Worm (Caenorhabditis elegans) whole organism, L4 larva: ENCODE measurements around the gene cnt-2.

ENCODE experiments used
- D1046.2 ChIP-seq: fragments of 200-800 bp; sonication (Bioruptor generic); IDR thresholded peaks from 2 replicates; pipeline ENCODE4 v1.3.6; 2022; ENCODE audit warnings: missing genetic modification characterization, missing compliant biosample characterization
- F26F4.8 ChIP-seq: fragments of 200-800 bp; sonication (Bioruptor generic); conservative IDR thresholded peaks from 2 replicates; pipeline ENCODE4 v1.3.6; 2022; ENCODE audit warnings: missing genetic modification characterization, missing compliant biosample characterization
- F49E8.2 ChIP-seq: sonication (generic microtip); optimal IDR thresholded peaks from 2 replicates; lab custom pipeline; 2016; ENCODE audit warnings: missing compliant biosample characterization, mild to moderate bottlenecking, missing genetic modification characterization, borderline replicate concordance
- T26A8.4 ChIP-seq: fragments of 200-800 bp; sonication (Bioruptor generic); IDR thresholded peaks from 2 replicates; pipeline ENCODE4 v1.3.6; 2022; ENCODE audit warnings: missing genetic modification characterization, missing compliant biosample characterization
- Y105C5A.15 ChIP-seq: fragments of 200-800 bp; sonication (Bioruptor generic); IDR thresholded peaks from 2 replicates; pipeline ENCODE4 v1.3.6; 2022; ENCODE audit warnings: missing genetic modification characterization, missing compliant biosample characterization
- Y5F2A.4 ChIP-seq: fragments of 200-800 bp; sonication (Bioruptor generic); optimal IDR thresholded peaks from 2 replicates; lab custom pipeline; 2018; ENCODE audit warnings: mild to moderate bottlenecking, missing genetic modification characterization, missing compliant biosample characterization
- ZK337.2 ChIP-seq: fragments of 200-800 bp; sonication (Bioruptor generic); IDR thresholded peaks from 2 replicates; pipeline ENCODE4 v1.3.6; 2022; ENCODE audit warnings: missing genetic modification reagents, missing genetic modification characterization, missing compliant biosample characterization
- aha-1 ChIP-seq: fragments of 150-350 bp; peaks from one replicate; lab custom pipeline; 2014; ENCODE audit warnings: missing biosample characterization, missing genetic modification characterization
- ceh-20 ChIP-seq: fragments of 200-800 bp; sonication (Bioruptor generic); IDR thresholded peaks from 2 replicates; pipeline ENCODE4 v1.3.6; 2022; ENCODE audit warnings: missing genetic modification reagents, missing genetic modification characterization, missing compliant biosample characterization
- ceh-62 ChIP-seq: sonication (generic microtip); optimal IDR thresholded peaks from 2 replicates; lab custom pipeline; 2017; ENCODE audit warnings: missing biosample characterization, missing genetic modification characterization
- ctbp-1 ChIP-seq: fragments of 200-800 bp; sonication (Bioruptor generic); IDR thresholded peaks from 2 replicates; pipeline ENCODE4 v1.3.6; 2022; ENCODE audit warnings: missing genetic modification reagents, missing genetic modification characterization, missing compliant biosample characterization
- daf-12 ChIP-seq: fragments of 150-350 bp; optimal IDR thresholded peaks from 2 replicates; lab custom pipeline; 2014; ENCODE audit warnings: missing biosample characterization, missing genetic modification reagents, missing genetic modification characterization
- daf-16 ChIP-seq, 3 experiments: sonication (generic microtip); optimal IDR thresholded peaks; 2 replicates each; lab custom pipeline; 2016 to 2017; ENCODE audit warnings: missing genetic modification characterization in 3 of 3, missing genetic modification reagents in 3 of 3, mild to moderate bottlenecking in 2 of 3, missing compliant biosample characterization in 2 of 3, missing biosample characterization in 1 of 3, moderate library complexity in 1 of 3
- dmd-6 ChIP-seq: fragments of 200-800 bp; sonication (Bioruptor generic); IDR thresholded peaks from 2 replicates; pipeline ENCODE4 v1.3.6; 2022; ENCODE audit warnings: missing genetic modification reagents, missing genetic modification characterization, missing compliant biosample characterization
- dpl-1 ChIP-seq: fragments of 150-350 bp; optimal IDR thresholded peaks from 2 replicates; lab custom pipeline; 2014; ENCODE audit warnings: missing biosample characterization, missing genetic modification reagents, missing genetic modification characterization
- dve-1 ChIP-seq: sonication (generic microtip); optimal IDR thresholded peaks from 2 replicates; lab custom pipeline; 2017; ENCODE audit warnings: antibody characterized with exemption, mild to moderate bottlenecking, missing genetic modification characterization, missing compliant biosample characterization; ENCODE audit not compliant: insufficient read depth
- egl-27 ChIP-seq: sonication (generic microtip); optimal IDR thresholded peaks from 3 replicates; lab custom pipeline; 2017; ENCODE audit warnings: missing biosample characterization, missing genetic modification reagents, missing genetic modification characterization
- gei-8 ChIP-seq: fragments of 200-800 bp; sonication (Bioruptor generic); optimal IDR thresholded peaks from 2 replicates; lab custom pipeline; 2018; ENCODE audit warnings: mild to moderate bottlenecking, missing genetic modification characterization, missing compliant biosample characterization
- hmg-1.1 ChIP-seq: fragments of 200-800 bp; sonication (Bioruptor generic); IDR thresholded peaks from 2 replicates; pipeline ENCODE4 v1.3.6; 2022; ENCODE audit warnings: missing genetic modification reagents, missing genetic modification characterization, missing compliant biosample characterization
- lin-13 ChIP-seq: fragments of 150-350 bp; optimal IDR thresholded peaks from 2 replicates; lab custom pipeline; 2014; ENCODE audit warnings: missing biosample characterization, missing genetic modification reagents, missing genetic modification characterization
- mdl-1 ChIP-seq, 2 experiments: fragments of 150-350 bp in 1 of 2; sonication (generic microtip) in 1 of 2; optimal IDR thresholded peaks; 2 replicates each; lab custom pipeline; 2014 to 2017; ENCODE audit warnings: missing biosample characterization in 2 of 2, missing genetic modification characterization in 2 of 2
- mes-2 ChIP-seq: sonication (generic microtip); optimal IDR thresholded peaks from 2 replicates; lab custom pipeline; 2016; ENCODE audit warnings: missing genotype, mild to moderate bottlenecking, missing genetic modification characterization, missing compliant biosample characterization; ENCODE audit not compliant: poor library complexity, severe bottlenecking
- nhr-11 ChIP-seq: fragments of 150-350 bp; optimal IDR thresholded peaks from 2 replicates; lab custom pipeline; 2014; ENCODE audit warnings: missing biosample characterization, missing genetic modification characterization
- nhr-28 ChIP-seq: fragments of 150-350 bp; optimal IDR thresholded peaks from 2 replicates; lab custom pipeline; 2014; ENCODE audit warnings: missing biosample characterization, missing genetic modification characterization
- nhr-77 ChIP-seq: fragments of 150-350 bp; optimal IDR thresholded peaks from 2 replicates; lab custom pipeline; 2014; ENCODE audit warnings: missing biosample characterization, missing genetic modification characterization
- pha-4 ChIP-seq, 2 experiments: fragments of 150-350 bp in 1 of 2; fragments of 200-800 bp in 1 of 2; sonication (Bioruptor generic) in 1 of 2; IDR thresholded peaks in 1 of 2; optimal IDR thresholded peaks in 1 of 2; 2 replicates each; pipeline versions ENCODE4 v1.3.6 to Lab custom; 2014 to 2022; ENCODE audit warnings: missing genetic modification characterization in 2 of 2, missing genetic modification reagents in 2 of 2, missing biosample characterization in 1 of 2, missing compliant biosample characterization in 1 of 2
- php-3 ChIP-seq: fragments of 200-800 bp; sonication (Bioruptor generic); IDR thresholded peaks from 2 replicates; pipeline ENCODE4 v1.3.6; 2022; ENCODE audit warnings: missing genetic modification reagents, missing genetic modification characterization, missing compliant biosample characterization
- pqm-1 ChIP-seq: sonication (generic microtip); optimal IDR thresholded peaks from 2 replicates; lab custom pipeline; 2017; ENCODE audit warnings: missing biosample characterization, missing genetic modification characterization
- sdz-12 ChIP-seq: fragments of 200-800 bp; sonication (Bioruptor generic); optimal IDR thresholded peaks from 2 replicates; lab custom pipeline; 2018; ENCODE audit warnings: mild to moderate bottlenecking, missing genetic modification characterization, missing compliant biosample characterization
- set-16 ChIP-seq: fragments of 200-800 bp; sonication (Bioruptor generic); IDR thresholded peaks from 2 replicates; pipeline ENCODE4 v1.3.6; 2022; ENCODE audit warnings: missing genetic modification reagents, missing genetic modification characterization, missing compliant biosample characterization
- snpc-4 ChIP-seq: fragments of 150-350 bp; optimal IDR thresholded peaks from 2 replicates; lab custom pipeline; 2014; ENCODE audit warnings: missing biosample characterization, missing genetic modification characterization
- unc-39 ChIP-seq: sonication (generic microtip); optimal IDR thresholded peaks from 2 replicates; lab custom pipeline; 2017; ENCODE audit warnings: missing biosample characterization, missing genetic modification characterization
- unc-62 ChIP-seq, 3 experiments: fragments of 150-350 bp in 1 of 3; sonication (generic microtip); optimal IDR thresholded peaks in 2 of 3; peaks in 1 of 3; 1 replicate in 1 of 3; 2 replicates in 2 of 3; lab custom pipeline; 2014 to 2017; ENCODE audit warnings: missing biosample characterization in 3 of 3, missing genetic modification characterization in 3 of 3, missing genetic modification reagents in 3 of 3, missing genotype in 1 of 3
- ztf-11 ChIP-seq: fragments of 150-350 bp; optimal IDR thresholded peaks from 2 replicates; lab custom pipeline; 2014; ENCODE audit warnings: missing biosample characterization, missing genetic modification characterization

Gene cnt-2

DNA sequence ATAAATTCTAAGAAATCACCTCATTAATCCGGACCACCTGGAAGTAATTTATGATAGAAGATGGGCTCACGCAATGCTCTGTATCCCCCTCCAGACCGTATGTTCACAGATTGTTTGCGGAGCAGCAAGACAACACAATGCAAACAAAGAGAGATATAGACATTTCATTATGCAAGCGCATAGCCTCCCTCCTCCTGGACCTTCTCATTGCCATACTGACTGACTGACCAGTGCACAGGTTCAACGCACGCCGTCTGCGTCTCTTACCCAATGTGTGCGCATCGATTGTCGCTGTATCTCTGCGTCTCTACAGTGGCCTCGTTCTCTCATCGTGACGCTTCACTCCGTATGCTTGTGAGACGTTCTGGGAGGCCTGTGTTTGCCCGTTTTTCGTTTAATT is 3.2 kb upstream of the cnt-2 start (continued):
- TF ChIP-seq mdl-1 (tag; optimal IDR thresholded peaks at IDR 0.05; lab: Kevin White, UChicago), result no peak
- no peak for TF ChIP-seq set-16 (GFP tag; lab: Robert Waterston, UW)
- no peak for TF ChIP-seq Y5F2A.4 (GFP tag; lab: Kevin White, UChicago)
- no peak for TF ChIP-seq daf-12 (tag; lab: Kevin White, UChicago)
- no peak for TF ChIP-seq pqm-1 (tag; lab: Kevin White, UChicago)
- TF ChIP-seq ztf-11 (tag; lab: Kevin White, UChicago), result no peak
- TF ChIP-seq, all 104 proteins: peak for 16

DNA sequence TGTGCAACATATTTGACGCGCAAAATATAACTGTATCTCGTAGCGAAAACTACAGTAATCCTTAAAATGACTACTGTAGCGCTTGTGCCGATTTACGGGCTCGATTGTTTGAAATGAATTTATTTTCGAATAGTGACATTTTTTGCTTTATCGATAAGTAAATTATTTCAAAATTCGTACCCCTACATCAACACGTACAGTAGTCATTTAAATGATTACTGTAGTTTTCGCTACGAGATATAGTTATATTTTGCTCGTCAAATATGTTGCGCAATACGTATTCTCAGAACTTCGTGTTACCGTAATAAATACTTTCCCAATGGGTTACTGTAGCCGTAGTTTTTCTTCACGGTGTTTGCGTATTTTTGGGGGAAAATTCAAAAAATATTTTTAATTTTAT is 2.0 kb upstream of the cnt-2 start:
- TF ChIP-seq T26A8.4 (GFP tag; lab: Robert Waterston, UW) (no peak), snpc-4 (tag; lab: Kevin White, UChicago) (no peak), lin-13 (GFP tag; lab: Kevin White, UChicago) (no peak), Y5F2A.4 (GFP tag; lab: Kevin White, UChicago) (no peak), F26F4.8 (no peak), dpl-1 (GFP tag; lab: Kevin White, UChicago) (no peak), ceh-20 (GFP tag; lab: Robert Waterston, UW) (no peak), mes-2 (tag; lab: Kevin White, UChicago) (no peak)
- TF ChIP-seq, all 104 proteins: peak for 0

DNA sequence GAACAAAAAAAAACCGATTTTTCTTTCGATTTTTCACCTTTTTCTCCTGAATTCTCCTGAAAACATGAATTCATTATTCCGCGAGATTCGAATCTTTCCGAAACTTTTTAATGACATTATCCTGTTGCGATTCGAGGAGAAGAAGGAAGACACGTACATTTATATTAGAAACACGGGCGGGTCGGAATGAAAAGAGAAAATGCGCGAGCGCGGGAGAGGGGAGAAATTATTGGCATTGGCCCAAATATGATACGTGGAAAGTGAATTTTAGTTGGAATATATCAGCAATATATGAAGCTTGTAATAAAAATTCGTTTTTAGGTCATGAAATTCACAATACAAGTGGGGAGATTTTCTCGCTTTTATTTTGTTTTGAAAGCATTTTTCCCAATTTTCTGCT is 1.3 kb upstream of the cnt-2 start:
- TF ChIP-seq pha-4 (GFP tag; IDR thresholded peaks at IDR 0.05; lab: Robert Waterston, UW) (no peak), pha-4 (tag; optimal IDR thresholded peaks at IDR 0.05; lab: Kevin White, UChicago) (no peak), egl-27 (tag; lab: Kevin White, UChicago) (no peak), ZK337.2 (GFP tag; lab: Robert Waterston, UW) (no peak), unc-39 (tag; lab: Kevin White, UChicago) (no peak), php-3 (GFP tag; lab: Robert Waterston, UW) (no peak), aha-1 (peak; percentile 84)

- TF ChIP-seq F49E8.2 (tag; lab: Kevin White, UChicago), result no peak
- no peak for TF ChIP-seq daf-16 (GFP tag; optimal IDR thresholded peaks at IDR 0.05; lab: Kevin White, UChicago)
- TF ChIP-seq daf-16 (tag; optimal IDR thresholded peaks at IDR 0.05; lab: Kevin White, UChicago), result peak; percentile 37
- TF ChIP-seq nhr-28 (tag; lab: Kevin White, UChicago), result peak; percentile 26
- peak; percentile 39 for TF ChIP-seq dve-1 (tag; lab: Kevin White, UChicago)
- no peak for TF ChIP-seq ceh-62 (tag; lab: Kevin White, UChicago)
- TF ChIP-seq egl-27 (tag; lab: Kevin White, UChicago), result no peak
- peak; percentile 46; the same call in 1 of the 2 replicates for TF ChIP-seq dmd-6 (GFP tag; lab: Robert Waterston, UW)
- TF ChIP-seq nhr-77, result no peak
- no peak for TF ChIP-seq gei-8
- no peak for TF ChIP-seq D1046.2 (GFP tag; lab: Robert Waterston, UW)
- no peak for TF ChIP-seq Y105C5A.15 (GFP tag; lab: Robert Waterston, UW)
- no peak for TF ChIP-seq sdz-12 (GFP tag; lab: Kevin White, UChicago)
- TF ChIP-seq dpl-1 (GFP tag; lab: Kevin White, UChicago), result peak; percentile 5
- TF ChIP-seq pqm-1 (tag; lab: Kevin White, UChicago), result peak; percentile 57
Observed at ce11 chrIII:10656069-10656468, 1.3 kb downstream of the cnt-2 start.

- TF ChIP-seq snpc-4 (tag; lab: Kevin White, UChicago), result no peak
- TF ChIP-seq ztf-11 (tag; lab: Kevin White, UChicago), result no peak
- no peak for TF ChIP-seq ctbp-1 (GFP tag; lab: Robert Waterston, UW)
- no peak for TF ChIP-seq nhr-11 (tag; lab: Kevin White, UChicago)
- TF ChIP-seq hmg-1.1 (GFP tag; lab: Robert Waterston, UW), result 0 out of 2 replicates have a peak, but pooled peaks have one; percentile 18
- TF ChIP-seq pha-4 (GFP tag; IDR thresholded peaks at IDR 0.05; lab: Robert Waterston, UW), result no peak
- no peak for TF ChIP-seq pha-4 (tag; optimal IDR thresholded peaks at IDR 0.05; lab: Kevin White, UChicago)
- TF ChIP-seq aha-1, result peak; percentile 75
- peak in 1 of 2 experiments; percentile 7 for TF ChIP-seq unc-62 (GFP tag; optimal IDR thresholded peaks at IDR 0.05 in 1 of 2; lab: Kevin White, UChicago)
- TF ChIP-seq unc-62 (tag; optimal IDR thresholded peaks at IDR 0.05; lab: Kevin White, UChicago), result no peak
- TF ChIP-seq gei-8, result no peak
Observed at ce11 chrIII:10657661-10658060, 2.8 kb downstream of the cnt-2 start.
